Worm (Caenorhabditis elegans) whole organism, L4 larva: ENCODE data around the gene F09C8.1.
A peak's percentile ranks its signal among the peaks of the same experiment; 100 is the strongest.

Experiments
- D1046.2 ChIP-seq: fragments of 200-800 bp; sonication (Bioruptor generic); IDR thresholded peaks from 2 replicates; pipeline ENCODE4 v1.3.6; 2022; ENCODE audit warnings: missing genetic modification characterization, missing compliant biosample characterization
- F10B5.3 ChIP-seq: sonication (generic microtip); optimal IDR thresholded peaks from 2 replicates; lab custom pipeline; 2016; ENCODE audit warnings: mild to moderate bottlenecking, missing genetic modification characterization, missing compliant biosample characterization
- T20F7.1 ChIP-seq: fragments of 200-800 bp; sonication (Bioruptor generic); optimal IDR thresholded peaks from 2 replicates; lab custom pipeline; 2018; ENCODE audit warnings: mild to moderate bottlenecking, missing genetic modification characterization, missing compliant biosample characterization
- Y105C5A.15 ChIP-seq: fragments of 200-800 bp; sonication (Bioruptor generic); IDR thresholded peaks from 2 replicates; pipeline ENCODE4 v1.3.6; 2022; ENCODE audit warnings: missing genetic modification characterization, missing compliant biosample characterization
- Y75B8A.6 ChIP-seq: fragments of 200-800 bp; sonication (Bioruptor generic); IDR thresholded peaks from 2 replicates; pipeline ENCODE4 v1.3.6; 2022; ENCODE audit warnings: missing genetic modification reagents, missing genetic modification characterization, missing compliant biosample characterization
- ZK337.2 ChIP-seq: fragments of 200-800 bp; sonication (Bioruptor generic); IDR thresholded peaks from 2 replicates; pipeline ENCODE4 v1.3.6; 2022; ENCODE audit warnings: missing genetic modification reagents, missing genetic modification characterization, missing compliant biosample characterization
- ZK546.5 ChIP-seq, 2 experiments: sonication (generic microtip); optimal IDR thresholded peaks; 2 replicates each; lab custom pipeline; 2017; ENCODE audit warnings: missing biosample characterization in 2 of 2, missing genetic modification characterization in 2 of 2
- ama-1 ChIP-seq: fragments of 150-350 bp; optimal IDR thresholded peaks from 2 replicates; lab custom pipeline; 2014; ENCODE audit warnings: inconsistent platforms, mixed read lengths
- ceh-20 ChIP-seq: fragments of 200-800 bp; sonication (Bioruptor generic); IDR thresholded peaks from 2 replicates; pipeline ENCODE4 v1.3.6; 2022; ENCODE audit warnings: missing genetic modification reagents, missing genetic modification characterization, missing compliant biosample characterization
- ceh-44 ChIP-seq: fragments of 200-800 bp; sonication (Bioruptor generic); IDR thresholded peaks from 2 replicates; pipeline ENCODE4 v1.3.6; 2022; ENCODE audit warnings: missing genetic modification reagents, missing genetic modification characterization, missing compliant biosample characterization
- ceh-62 ChIP-seq: sonication (generic microtip); optimal IDR thresholded peaks from 2 replicates; lab custom pipeline; 2017; ENCODE audit warnings: missing biosample characterization, missing genetic modification characterization
- ceh-82 ChIP-seq: sonication (generic microtip); optimal IDR thresholded peaks from 2 replicates; lab custom pipeline; 2017; ENCODE audit warnings: missing biosample characterization, missing genetic modification characterization
- ces-1 ChIP-seq: fragments of 150-350 bp; sonication (generic microtip); optimal IDR thresholded peaks from 4 replicates; lab custom pipeline; 2014; ENCODE audit warnings: missing biosample characterization, missing genetic modification reagents, missing genetic modification characterization
- ctbp-1 ChIP-seq: fragments of 200-800 bp; sonication (Bioruptor generic); IDR thresholded peaks from 2 replicates; pipeline ENCODE4 v1.3.6; 2022; ENCODE audit warnings: missing genetic modification reagents, missing genetic modification characterization, missing compliant biosample characterization
- daf-12 ChIP-seq: fragments of 150-350 bp; optimal IDR thresholded peaks from 2 replicates; lab custom pipeline; 2014; ENCODE audit warnings: missing biosample characterization, missing genetic modification reagents, missing genetic modification characterization
- daf-16 ChIP-seq, 3 experiments: sonication (generic microtip); optimal IDR thresholded peaks; 2 replicates each; lab custom pipeline; 2016 to 2017; ENCODE audit warnings: missing genetic modification characterization in 3 of 3, missing genetic modification reagents in 3 of 3, mild to moderate bottlenecking in 2 of 3, missing compliant biosample characterization in 2 of 3, missing biosample characterization in 1 of 3, moderate library complexity in 1 of 3
- daf-8 ChIP-seq: fragments of 200-800 bp; sonication (Bioruptor generic); IDR thresholded peaks from 2 replicates; pipeline ENCODE4 v1.3.6; 2022; ENCODE audit warnings: missing genetic modification characterization, missing compliant biosample characterization
- dve-1 ChIP-seq: sonication (generic microtip); optimal IDR thresholded peaks from 2 replicates; lab custom pipeline; 2017; ENCODE audit warnings: antibody characterized with exemption, mild to moderate bottlenecking, missing genetic modification characterization, missing compliant biosample characterization; ENCODE audit not compliant: insufficient read depth
- egl-27 ChIP-seq: sonication (generic microtip); optimal IDR thresholded peaks from 3 replicates; lab custom pipeline; 2017; ENCODE audit warnings: missing biosample characterization, missing genetic modification reagents, missing genetic modification characterization
- egl-43 ChIP-seq: fragments of 200-800 bp; sonication (Bioruptor generic); IDR thresholded peaks from 2 replicates; pipeline ENCODE4 v1.3.6; 2022; ENCODE audit warnings: missing genetic modification reagents, missing genetic modification characterization, missing compliant biosample characterization
- hif-1 ChIP-seq, 2 experiments: sonication (generic microtip); optimal IDR thresholded peaks; 2 replicates each; lab custom pipeline; 2016 to 2017; ENCODE audit warnings: missing compliant biosample characterization in 2 of 2, missing genetic modification characterization in 2 of 2, missing genetic modification reagents in 2 of 2, missing genotype in 2 of 2, mild to moderate bottlenecking in 1 of 2
- hmg-1.1 ChIP-seq: fragments of 200-800 bp; sonication (Bioruptor generic); IDR thresholded peaks from 2 replicates; pipeline ENCODE4 v1.3.6; 2022; ENCODE audit warnings: missing genetic modification reagents, missing genetic modification characterization, missing compliant biosample characterization
- jun-1 ChIP-seq: fragments of 150-350 bp; optimal IDR thresholded peaks from 2 replicates; lab custom pipeline; 2014; ENCODE audit warnings: missing biosample characterization, missing genetic modification reagents, missing genetic modification characterization
- lin-15B ChIP-seq: fragments of 150-350 bp; sonication (generic microtip); optimal IDR thresholded peaks from 3 replicates; lab custom pipeline; 2014; ENCODE audit warnings: missing biosample characterization, missing genetic modification characterization
- lin-38 ChIP-seq: fragments of 200-800 bp; sonication (Bioruptor generic); IDR thresholded peaks from 2 replicates; pipeline ENCODE4 v1.3.6; 2022; ENCODE audit warnings: missing genetic modification reagents, missing genetic modification characterization, missing compliant biosample characterization
- lin-39 ChIP-seq: fragments of 150-350 bp; optimal IDR thresholded peaks from 2 replicates; lab custom pipeline; 2014; ENCODE audit warnings: missing biosample characterization, missing genetic modification reagents, missing genetic modification characterization
- madf-5 ChIP-seq, 2 experiments: fragments of 200-800 bp; sonication (Bioruptor generic); IDR thresholded peaks; 2 replicates each; pipeline ENCODE4 v1.3.6; 2022; ENCODE audit warnings: missing compliant biosample characterization in 2 of 2, missing genetic modification characterization in 2 of 2
- mes-2 ChIP-seq: sonication (generic microtip); optimal IDR thresholded peaks from 2 replicates; lab custom pipeline; 2016; ENCODE audit warnings: missing genotype, mild to moderate bottlenecking, missing genetic modification characterization, missing compliant biosample characterization; ENCODE audit not compliant: poor library complexity, severe bottlenecking
- mxl-2 ChIP-seq: fragments of 200-800 bp; sonication (Bioruptor generic); conservative IDR thresholded peaks from 2 replicates; pipeline ENCODE4 v1.3.6; 2022; ENCODE audit warnings: missing genetic modification reagents, missing genetic modification characterization, missing compliant biosample characterization
- nhr-10 ChIP-seq: fragments of 150-350 bp; optimal IDR thresholded peaks from 2 replicates; lab custom pipeline; 2014; ENCODE audit warnings: missing biosample characterization, missing genetic modification characterization
- nhr-102 ChIP-seq: sonication (generic microtip); optimal IDR thresholded peaks from 2 replicates; lab custom pipeline; 2016; ENCODE audit warnings: mild to moderate bottlenecking, missing genetic modification characterization, moderate library complexity, missing compliant biosample characterization
- nhr-11 ChIP-seq: fragments of 150-350 bp; optimal IDR thresholded peaks from 2 replicates; lab custom pipeline; 2014; ENCODE audit warnings: missing biosample characterization, missing genetic modification characterization
- nhr-111 ChIP-seq: fragments of 200-800 bp; sonication (Bioruptor generic); optimal IDR thresholded peaks from 2 replicates; lab custom pipeline; 2018; ENCODE audit warnings: mild to moderate bottlenecking, missing genetic modification characterization, missing compliant biosample characterization
- nhr-237 ChIP-seq: sonication (generic microtip); optimal IDR thresholded peaks from 2 replicates; lab custom pipeline; 2017; ENCODE audit warnings: missing biosample characterization, missing genetic modification characterization
- nhr-25 ChIP-seq: sonication (generic microtip); optimal IDR thresholded peaks from 2 replicates; lab custom pipeline; 2017; ENCODE audit warnings: missing genetic modification characterization, mild to moderate bottlenecking, missing compliant biosample characterization, antibody characterized with exemption, moderate library complexity, borderline replicate concordance; ENCODE audit not compliant: insufficient read depth
- nhr-28 ChIP-seq: fragments of 150-350 bp; optimal IDR thresholded peaks from 2 replicates; lab custom pipeline; 2014; ENCODE audit warnings: missing biosample characterization, missing genetic modification characterization
- nhr-77 ChIP-seq: fragments of 150-350 bp; optimal IDR thresholded peaks from 2 replicates; lab custom pipeline; 2014; ENCODE audit warnings: missing biosample characterization, missing genetic modification characterization
- pqm-1 ChIP-seq: sonication (generic microtip); optimal IDR thresholded peaks from 2 replicates; lab custom pipeline; 2017; ENCODE audit warnings: missing biosample characterization, missing genetic modification characterization
- rbr-2 ChIP-seq: sonication (generic microtip); optimal IDR thresholded peaks from 2 replicates; lab custom pipeline; 2016; ENCODE audit warnings: missing genotype, missing genetic modification characterization, missing compliant biosample characterization
- saeg-2 ChIP-seq: fragments of 200-800 bp; sonication (Bioruptor generic); IDR thresholded peaks from 2 replicates; pipeline ENCODE4 v1.3.6; 2022; ENCODE audit warnings: missing genetic modification reagents, missing genetic modification characterization, missing compliant biosample characterization
- sdz-12 ChIP-seq: fragments of 200-800 bp; sonication (Bioruptor generic); optimal IDR thresholded peaks from 2 replicates; lab custom pipeline; 2018; ENCODE audit warnings: mild to moderate bottlenecking, missing genetic modification characterization, missing compliant biosample characterization
- skn-1 ChIP-seq: fragments of 150-350 bp; optimal IDR thresholded peaks from 2 replicates; lab custom pipeline; 2014; ENCODE audit warnings: missing biosample characterization, missing genetic modification characterization
- snpc-4 ChIP-seq: fragments of 150-350 bp; optimal IDR thresholded peaks from 2 replicates; lab custom pipeline; 2014; ENCODE audit warnings: missing biosample characterization, missing genetic modification characterization
- spr-1 ChIP-seq: sonication (generic microtip); optimal IDR thresholded peaks from 2 replicates; lab custom pipeline; 2016; ENCODE audit warnings: mild to moderate bottlenecking, missing genetic modification characterization, missing compliant biosample characterization
- unc-130 ChIP-seq: sonication (generic microtip); optimal IDR thresholded peaks from 2 replicates; lab custom pipeline; 2016; ENCODE audit warnings: missing genetic modification reagents, missing genetic modification characterization, missing compliant biosample characterization
- vab-7 ChIP-seq: fragments of 200-800 bp; sonication (Bioruptor generic); IDR thresholded peaks from 2 replicates; pipeline ENCODE4 v1.3.6; 2022; ENCODE audit warnings: missing genetic modification reagents, missing genetic modification characterization, missing compliant biosample characterization
- zag-1 ChIP-seq: fragments of 150-350 bp; optimal IDR thresholded peaks from 2 replicates; lab custom pipeline; 2014; ENCODE audit warnings: missing biosample characterization, missing genetic modification characterization
- zfp-2 ChIP-seq: sonication (generic microtip); optimal IDR thresholded peaks from 2 replicates; lab custom pipeline; 2016; ENCODE audit warnings: mild to moderate bottlenecking, missing genetic modification characterization, missing compliant biosample characterization
- zfp-3 ChIP-seq: fragments of 200-800 bp; sonication (Bioruptor generic); conservative IDR thresholded peaks from 2 replicates; pipeline ENCODE4 v1.3.6; 2022; ENCODE audit warnings: missing genetic modification reagents, missing genetic modification characterization, missing compliant biosample characterization
- zip-2 ChIP-seq: fragments of 150-350 bp; optimal IDR thresholded peaks from 2 replicates; lab custom pipeline; 2014; ENCODE audit warnings: missing biosample characterization, missing genetic modification characterization
- ztf-7 ChIP-seq: fragments of 150-350 bp; optimal IDR thresholded peaks from 2 replicates; lab custom pipeline; 2014; ENCODE audit warnings: missing biosample characterization, missing genetic modification characterization

The F09C8.1 gene

ce11 chrX:16209660-16210059, 46.3 kb upstream of the F09C8.1 start (continued):
- TF ChIP-seq saeg-2 (GFP tag; lab: Robert Waterston, UW) (peak; percentile 96), ZK546.5 (tag; optimal IDR thresholded peaks at IDR 0.05; lab: Kevin White, UChicago) (no peak), madf-5 (GFP tag; IDR thresholded peaks at IDR 0.05; lab: Robert Waterston, UW) (peak; percentile 86 to 94), zag-1 (tag; lab: Kevin White, UChicago) (peak; percentile 30), nhr-10 (tag; lab: Kevin White, UChicago) (peak; percentile 26), lin-15B (no peak), jun-1 (tag; lab: Kevin White, UChicago) (peak; percentile 67), unc-130 (GFP tag; lab: Kevin White, UChicago) (peak; percentile 48), skn-1 (tag; lab: Kevin White, UChicago) (no peak), Y105C5A.15 (GFP tag; lab: Robert Waterston, UW) (peak; percentile 96), nhr-25 (tag; lab: Kevin White, UChicago) (peak; percentile 8), daf-8 (0 out of 2 replicates have a peak, but pooled peaks have one; percentile 66), zip-2 (peak; percentile 89), mes-2 (tag; lab: Kevin White, UChicago) (peak; percentile 94), zfp-2 (tag; lab: Kevin White, UChicago) (peak; percentile 52), hmg-1.1 (peak; percentile 99), nhr-77 (tag; lab: Kevin White, UChicago) (peak; percentile 82), lin-38 (GFP tag; lab: Robert Waterston, UW) (peak; percentile 86), ceh-44 (GFP tag; lab: Robert Waterston, UW) (peak; percentile 85), zfp-3 (GFP tag; lab: Robert Waterston, UW) (peak; percentile 85), nhr-111 (GFP tag; lab: Kevin White, UChicago) (peak; percentile 66), vab-7 (GFP tag; lab: Robert Waterston, UW) (peak; percentile 97), egl-43 (GFP tag; lab: Robert Waterston, UW) (peak; percentile 99), ceh-62 (tag; lab: Kevin White, UChicago) (no peak), nhr-102 (tag; lab: Kevin White, UChicago) (peak; percentile 95), ama-1 (lab: Kevin White, UChicago) (no peak), F10B5.3 (tag; lab: Kevin White, UChicago) (peak; percentile 87), D1046.2 (GFP tag; lab: Robert Waterston, UW) (peak; percentile 89), daf-12 (tag; lab: Kevin White, UChicago) (no peak), hif-1 (tag; optimal IDR thresholded peaks at IDR 0.05; lab: Kevin White, UChicago) (peak in 1 of 2 experiments; percentile 48), sdz-12 (GFP tag; lab: Kevin White, UChicago) (peak; percentile 45), snpc-4 (tag; lab: Kevin White, UChicago) (peak; percentile 31), ztf-7 (tag; lab: Kevin White, UChicago) (peak; percentile 90), T20F7.1 (GFP tag; lab: Kevin White, UChicago) (peak; percentile 80), nhr-237 (tag; lab: Kevin White, UChicago) (peak; percentile 55), mxl-2 (GFP tag; lab: Robert Waterston, UW) (peak; percentile 75), ceh-20 (GFP tag; lab: Robert Waterston, UW) (peak; percentile 93), dve-1 (peak; percentile 89), ces-1 (GFP tag; lab: Kevin White, UChicago) (peak; percentile 63), nhr-11 (tag; lab: Kevin White, UChicago) (peak; percentile 53), ZK337.2 (GFP tag; lab: Robert Waterston, UW) (peak; percentile 90), rbr-2 (tag; lab: Kevin White, UChicago) (peak; percentile 92), ceh-82 (no peak), egl-27 (tag; lab: Kevin White, UChicago) (no peak), Y75B8A.6 (GFP tag; lab: Robert Waterston, UW) (peak; percentile 85; the same call in 1 of the 2 replicates), pqm-1 (tag; lab: Kevin White, UChicago) (no peak), daf-16 (GFP tag; optimal IDR thresholded peaks at IDR 0.05; lab: Kevin White, UChicago) (peak; percentile 91 to 92), daf-16 (tag; optimal IDR thresholded peaks at IDR 0.05; lab: Kevin White, UChicago) (peak; percentile 77), lin-39 (tag; lab: Kevin White, UChicago) (no peak), spr-1 (tag; lab: Kevin White, UChicago) (peak; percentile 89), nhr-28 (tag; lab: Kevin White, UChicago) (peak; percentile 62), ctbp-1 (GFP tag; lab: Robert Waterston, UW) (peak; percentile 96)
